Worm (Caenorhabditis elegans) whole organism, L4 larva: ENCODE data around the gene erfa-3.

Experiments used
- F37D6.2 ChIP-seq: sonication (generic microtip); optimal IDR thresholded peaks from 2 replicates; lab custom pipeline; 2016; ENCODE audit warnings: mild to moderate bottlenecking, missing genetic modification characterization, missing compliant biosample characterization
- F49E8.2 ChIP-seq: sonication (generic microtip); optimal IDR thresholded peaks from 2 replicates; lab custom pipeline; 2016; ENCODE audit warnings: missing compliant biosample characterization, mild to moderate bottlenecking, missing genetic modification characterization, borderline replicate concordance
- R02D3.7 ChIP-seq: fragments of 150-350 bp; sonication (generic microtip); optimal IDR thresholded peaks from 3 replicates; lab custom pipeline; 2014; ENCODE audit warnings: missing biosample characterization, missing genetic modification characterization
- T20F7.1 ChIP-seq: fragments of 200-800 bp; sonication (Bioruptor generic); optimal IDR thresholded peaks from 2 replicates; lab custom pipeline; 2018; ENCODE audit warnings: mild to moderate bottlenecking, missing genetic modification characterization, missing compliant biosample characterization
- T26A8.4 ChIP-seq: fragments of 200-800 bp; sonication (Bioruptor generic); IDR thresholded peaks from 2 replicates; pipeline ENCODE4 v1.3.6; 2022; ENCODE audit warnings: missing genetic modification characterization, missing compliant biosample characterization
- Y105C5A.15 ChIP-seq: fragments of 200-800 bp; sonication (Bioruptor generic); IDR thresholded peaks from 2 replicates; pipeline ENCODE4 v1.3.6; 2022; ENCODE audit warnings: missing genetic modification characterization, missing compliant biosample characterization
- Y48G9A.11 ChIP-seq: fragments of 200-800 bp; sonication (Bioruptor generic); IDR thresholded peaks from 2 replicates; pipeline ENCODE4 v1.3.6; 2022; ENCODE audit warnings: missing genetic modification reagents, missing genetic modification characterization, missing compliant biosample characterization
- aha-1 ChIP-seq: fragments of 150-350 bp; peaks from one replicate; lab custom pipeline; 2014; ENCODE audit warnings: missing biosample characterization, missing genetic modification characterization
- arid-1 ChIP-seq: fragments of 200-800 bp; sonication (Bioruptor generic); conservative IDR thresholded peaks from 2 replicates; pipeline ENCODE4 v1.3.6; 2022; ENCODE audit warnings: missing genetic modification reagents, missing genetic modification characterization, missing compliant biosample characterization
- ceh-20 ChIP-seq: fragments of 200-800 bp; sonication (Bioruptor generic); IDR thresholded peaks from 2 replicates; pipeline ENCODE4 v1.3.6; 2022; ENCODE audit warnings: missing genetic modification reagents, missing genetic modification characterization, missing compliant biosample characterization
- ceh-44 ChIP-seq: fragments of 200-800 bp; sonication (Bioruptor generic); IDR thresholded peaks from 2 replicates; pipeline ENCODE4 v1.3.6; 2022; ENCODE audit warnings: missing genetic modification reagents, missing genetic modification characterization, missing compliant biosample characterization
- daf-16 ChIP-seq, 3 experiments: sonication (generic microtip); optimal IDR thresholded peaks; 2 replicates each; lab custom pipeline; 2016 to 2017; ENCODE audit warnings: missing genetic modification characterization in 3 of 3, missing genetic modification reagents in 3 of 3, mild to moderate bottlenecking in 2 of 3, missing compliant biosample characterization in 2 of 3, missing biosample characterization in 1 of 3, moderate library complexity in 1 of 3
- daf-19 ChIP-seq: fragments of 200-800 bp; sonication (Bioruptor generic); conservative IDR thresholded peaks from 2 replicates; pipeline ENCODE4 v1.3.6; 2022; ENCODE audit warnings: missing genetic modification characterization, missing compliant biosample characterization
- dmd-6 ChIP-seq: fragments of 200-800 bp; sonication (Bioruptor generic); IDR thresholded peaks from 2 replicates; pipeline ENCODE4 v1.3.6; 2022; ENCODE audit warnings: missing genetic modification reagents, missing genetic modification characterization, missing compliant biosample characterization
- dmd-8 ChIP-seq: fragments of 200-800 bp; sonication (Bioruptor generic); IDR thresholded peaks from 2 replicates; pipeline ENCODE4 v1.3.6; 2022; ENCODE audit warnings: missing genetic modification characterization, missing compliant biosample characterization
- dpl-1 ChIP-seq: fragments of 150-350 bp; optimal IDR thresholded peaks from 2 replicates; lab custom pipeline; 2014; ENCODE audit warnings: missing biosample characterization, missing genetic modification reagents, missing genetic modification characterization
- duxl-1 ChIP-seq: sonication (generic microtip); optimal IDR thresholded peaks from 2 replicates; lab custom pipeline; 2016; ENCODE audit warnings: mild to moderate bottlenecking, missing genetic modification characterization, moderate library complexity, missing compliant biosample characterization; ENCODE audit not compliant: poor library complexity
- dve-1 ChIP-seq: sonication (generic microtip); optimal IDR thresholded peaks from 2 replicates; lab custom pipeline; 2017; ENCODE audit warnings: antibody characterized with exemption, mild to moderate bottlenecking, missing genetic modification characterization, missing compliant biosample characterization; ENCODE audit not compliant: insufficient read depth
- gei-8 ChIP-seq: fragments of 200-800 bp; sonication (Bioruptor generic); optimal IDR thresholded peaks from 2 replicates; lab custom pipeline; 2018; ENCODE audit warnings: mild to moderate bottlenecking, missing genetic modification characterization, missing compliant biosample characterization
- hif-1 ChIP-seq, 2 experiments: sonication (generic microtip); optimal IDR thresholded peaks; 2 replicates each; lab custom pipeline; 2016 to 2017; ENCODE audit warnings: missing compliant biosample characterization in 2 of 2, missing genetic modification characterization in 2 of 2, missing genetic modification reagents in 2 of 2, missing genotype in 2 of 2, mild to moderate bottlenecking in 1 of 2
- hlh-11 ChIP-seq: fragments of 200-800 bp; sonication (Bioruptor generic); optimal IDR thresholded peaks from 2 replicates; lab custom pipeline; 2018; ENCODE audit warnings: mild to moderate bottlenecking, missing genetic modification characterization, missing compliant biosample characterization
- hlh-30 ChIP-seq: sonication (generic microtip); optimal IDR thresholded peaks from 2 replicates; lab custom pipeline; 2017; ENCODE audit warnings: antibody characterized with exemption, mild to moderate bottlenecking, missing genetic modification characterization, missing compliant biosample characterization; ENCODE audit not compliant: insufficient read depth
- lin-1 ChIP-seq: fragments of 200-800 bp; sonication (Bioruptor generic); IDR thresholded peaks from 2 replicates; pipeline ENCODE4 v1.3.6; 2022; ENCODE audit warnings: missing genetic modification reagents, missing genetic modification characterization, missing compliant biosample characterization
- lin-13 ChIP-seq: fragments of 150-350 bp; optimal IDR thresholded peaks from 2 replicates; lab custom pipeline; 2014; ENCODE audit warnings: missing biosample characterization, missing genetic modification reagents, missing genetic modification characterization
- lin-38 ChIP-seq: fragments of 200-800 bp; sonication (Bioruptor generic); IDR thresholded peaks from 2 replicates; pipeline ENCODE4 v1.3.6; 2022; ENCODE audit warnings: missing genetic modification reagents, missing genetic modification characterization, missing compliant biosample characterization
- lir-3 ChIP-seq: sonication (generic microtip); optimal IDR thresholded peaks from 2 replicates; lab custom pipeline; 2016; ENCODE audit warnings: mild to moderate bottlenecking, missing genetic modification characterization, missing compliant biosample characterization
- lsy-2 ChIP-seq, 2 experiments: fragments of 150-350 bp in 1 of 2; sonication (generic microtip) in 1 of 2; optimal IDR thresholded peaks; 2 replicates each; lab custom pipeline; 2014 to 2017; ENCODE audit warnings: missing biosample characterization in 2 of 2, missing genetic modification characterization in 2 of 2
- madf-5 ChIP-seq, 2 experiments: fragments of 200-800 bp; sonication (Bioruptor generic); IDR thresholded peaks; 2 replicates each; pipeline ENCODE4 v1.3.6; 2022; ENCODE audit warnings: missing compliant biosample characterization in 2 of 2, missing genetic modification characterization in 2 of 2
- madf-9 ChIP-seq: fragments of 200-800 bp; sonication (Bioruptor generic); conservative IDR thresholded peaks from 2 replicates; pipeline ENCODE4 v1.3.6; 2022; ENCODE audit warnings: missing genetic modification reagents, missing genetic modification characterization, missing compliant biosample characterization
- mdl-1 ChIP-seq, 2 experiments: fragments of 150-350 bp in 1 of 2; sonication (generic microtip) in 1 of 2; optimal IDR thresholded peaks; 2 replicates each; lab custom pipeline; 2014 to 2017; ENCODE audit warnings: missing biosample characterization in 2 of 2, missing genetic modification characterization in 2 of 2
- mdt-29 ChIP-seq: fragments of 200-800 bp; sonication (Bioruptor generic); IDR thresholded peaks from 2 replicates; pipeline ENCODE4 v1.3.6; 2022; ENCODE audit warnings: missing genetic modification reagents, missing genetic modification characterization, missing compliant biosample characterization
- mep-1 ChIP-seq: fragments of 150-350 bp; sonication (generic microtip); optimal IDR thresholded peaks from 3 replicates; lab custom pipeline; 2014; ENCODE audit warnings: missing biosample characterization, missing genetic modification characterization
- mes-2 ChIP-seq: sonication (generic microtip); optimal IDR thresholded peaks from 2 replicates; lab custom pipeline; 2016; ENCODE audit warnings: missing genotype, mild to moderate bottlenecking, missing genetic modification characterization, missing compliant biosample characterization; ENCODE audit not compliant: poor library complexity, severe bottlenecking
- mxl-3 ChIP-seq: fragments of 200-800 bp; sonication (Bioruptor generic); optimal IDR thresholded peaks from 2 replicates; lab custom pipeline; 2018; ENCODE audit warnings: mild to moderate bottlenecking, missing genetic modification characterization, missing compliant biosample characterization
- nhr-11 ChIP-seq: fragments of 150-350 bp; optimal IDR thresholded peaks from 2 replicates; lab custom pipeline; 2014; ENCODE audit warnings: missing biosample characterization, missing genetic modification characterization
- nhr-28 ChIP-seq: fragments of 150-350 bp; optimal IDR thresholded peaks from 2 replicates; lab custom pipeline; 2014; ENCODE audit warnings: missing biosample characterization, missing genetic modification characterization
- nhr-42 ChIP-seq: fragments of 200-800 bp; sonication (Bioruptor generic); IDR thresholded peaks from 2 replicates; pipeline ENCODE4 v1.3.6; 2022; ENCODE audit warnings: missing genetic modification characterization, missing compliant biosample characterization
- nhr-48 ChIP-seq: sonication (generic microtip); optimal IDR thresholded peaks from 2 replicates; lab custom pipeline; 2016; ENCODE audit warnings: mild to moderate bottlenecking, missing genetic modification characterization, missing compliant biosample characterization
- nhr-77 ChIP-seq: fragments of 150-350 bp; optimal IDR thresholded peaks from 2 replicates; lab custom pipeline; 2014; ENCODE audit warnings: missing biosample characterization, missing genetic modification characterization
- rbr-2 ChIP-seq: sonication (generic microtip); optimal IDR thresholded peaks from 2 replicates; lab custom pipeline; 2016; ENCODE audit warnings: missing genotype, missing genetic modification characterization, missing compliant biosample characterization
- sdz-12 ChIP-seq: fragments of 200-800 bp; sonication (Bioruptor generic); optimal IDR thresholded peaks from 2 replicates; lab custom pipeline; 2018; ENCODE audit warnings: mild to moderate bottlenecking, missing genetic modification characterization, missing compliant biosample characterization
- skn-1 ChIP-seq: fragments of 150-350 bp; optimal IDR thresholded peaks from 2 replicates; lab custom pipeline; 2014; ENCODE audit warnings: missing biosample characterization, missing genetic modification characterization
- tag-97 ChIP-seq: fragments of 200-800 bp; sonication (Bioruptor generic); IDR thresholded peaks from 2 replicates; pipeline ENCODE4 v1.3.6; 2022; ENCODE audit warnings: missing genetic modification characterization, missing compliant biosample characterization
- tra-1 ChIP-seq: fragments of 200-800 bp; sonication (Bioruptor generic); IDR thresholded peaks from 2 replicates; pipeline ENCODE4 v1.3.6; 2022; ENCODE audit warnings: missing genetic modification reagents, missing genetic modification characterization, missing compliant biosample characterization
- unc-130 ChIP-seq: sonication (generic microtip); optimal IDR thresholded peaks from 2 replicates; lab custom pipeline; 2016; ENCODE audit warnings: missing genetic modification reagents, missing genetic modification characterization, missing compliant biosample characterization
- zfp-3 ChIP-seq: fragments of 200-800 bp; sonication (Bioruptor generic); conservative IDR thresholded peaks from 2 replicates; pipeline ENCODE4 v1.3.6; 2022; ENCODE audit warnings: missing genetic modification reagents, missing genetic modification characterization, missing compliant biosample characterization

Gene erfa-3

DNA sequence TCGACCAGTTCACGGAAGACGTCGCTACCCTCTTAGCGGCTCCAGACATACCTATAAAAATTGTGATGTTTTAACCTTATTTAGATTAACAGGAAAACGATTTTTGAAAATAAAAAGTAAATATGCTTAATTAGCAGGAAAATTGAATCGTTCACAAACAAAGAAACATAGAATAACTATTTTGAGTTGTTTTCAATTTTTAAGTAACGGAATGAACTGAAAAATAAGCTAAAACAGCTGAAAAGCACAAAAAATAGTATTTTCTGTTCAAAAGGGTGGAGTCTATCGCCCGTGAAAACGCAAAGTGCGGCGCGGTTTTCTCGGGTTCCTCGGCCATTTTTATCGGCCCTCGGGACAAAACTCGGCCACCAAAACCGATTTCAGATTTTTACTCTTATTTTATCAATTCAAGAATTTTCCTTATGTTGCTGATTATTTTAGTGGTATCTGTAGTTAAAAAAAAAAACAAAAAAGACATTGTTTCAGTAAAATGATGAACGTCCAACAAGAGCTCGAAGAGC lies 11.0 kb upstream of the erfa-3 start, which contains the start of the genes atp-5 and lmtr-3 (continued):
- TF ChIP-seq nhr-48 (tag; lab: Kevin White, UChicago): peak; percentile 50
- TF ChIP-seq ceh-44 (GFP tag; lab: Robert Waterston, UW): peak; percentile 85
- peak; percentile 85 for TF ChIP-seq dmd-6 (GFP tag; lab: Robert Waterston, UW)
- peak; percentile 16 for TF ChIP-seq aha-1 (tag; lab: Kevin White, UChicago)
- TF ChIP-seq T26A8.4: peak; percentile 32; the same call in 1 of the 2 replicates
- TF ChIP-seq zfp-3: 0 out of 2 replicates have a peak, but pooled peaks have one; percentile 12
- TF ChIP-seq mdt-29 (GFP tag; lab: Robert Waterston, UW): no peak
- peak; percentile 76 for TF ChIP-seq lin-38
- TF ChIP-seq arid-1: no peak; the same call in 1 of the 2 replicates
- TF ChIP-seq Y48G9A.11 (GFP tag; lab: Robert Waterston, UW): peak; percentile 43; the same call in 1 of the 2 replicates
- no peak for TF ChIP-seq gei-8 (GFP tag; lab: Kevin White, UChicago)
- peak in 1 of 2 experiments; percentile 64; a peak in 1 of 4 replicates for TF ChIP-seq madf-5 (GFP tag; IDR thresholded peaks at IDR 0.05; lab: Robert Waterston, UW)
- no peak for TF ChIP-seq daf-19 (GFP tag; lab: Robert Waterston, UW)
- peak; percentile 70 for TF ChIP-seq dpl-1 (GFP tag; lab: Kevin White, UChicago)
- peak; percentile 69 for TF ChIP-seq nhr-28 (tag; lab: Kevin White, UChicago)
- TF ChIP-seq F49E8.2: peak; percentile 9
- no peak; the same call in 1 of the 2 replicates for TF ChIP-seq madf-9 (GFP tag; lab: Robert Waterston, UW)
- peak; percentile 43 for TF ChIP-seq lin-13 (GFP tag; lab: Kevin White, UChicago)
- TF ChIP-seq hif-1 (tag; optimal IDR thresholded peaks at IDR 0.05; lab: Kevin White, UChicago): peak in 1 of 2 experiments; percentile 91
- TF ChIP-seq hlh-11 (tag; lab: Kevin White, UChicago): peak; percentile 79
- peak in 1 of 2 experiments; percentile 48 for TF ChIP-seq mdl-1 (tag; optimal IDR thresholded peaks at IDR 0.05; lab: Kevin White, UChicago)
- TF ChIP-seq F37D6.2 (tag; lab: Kevin White, UChicago): no peak
- TF ChIP-seq mxl-3: peak; percentile 76
- no peak for TF ChIP-seq daf-16 (GFP tag; optimal IDR thresholded peaks at IDR 0.05; lab: Kevin White, UChicago)
- TF ChIP-seq daf-16 (tag; optimal IDR thresholded peaks at IDR 0.05; lab: Kevin White, UChicago): peak; percentile 47
- TF ChIP-seq hlh-30: peak; percentile 93
- no peak for TF ChIP-seq lir-3 (tag; lab: Kevin White, UChicago)
- peak; percentile 99 for TF ChIP-seq mes-2 (tag; lab: Kevin White, UChicago)
- TF ChIP-seq nhr-77: peak; percentile 8
- 0 out of 2 replicates have a peak, but pooled peaks have one; percentile 23 for TF ChIP-seq tag-97 (GFP tag; lab: Robert Waterston, UW)
- TF ChIP-seq nhr-42: peak; percentile 62; the same call in 1 of the 2 replicates
- TF ChIP-seq R02D3.7 (tag; lab: Kevin White, UChicago): no peak
- TF ChIP-seq skn-1 (tag; lab: Kevin White, UChicago): no peak

DNA sequence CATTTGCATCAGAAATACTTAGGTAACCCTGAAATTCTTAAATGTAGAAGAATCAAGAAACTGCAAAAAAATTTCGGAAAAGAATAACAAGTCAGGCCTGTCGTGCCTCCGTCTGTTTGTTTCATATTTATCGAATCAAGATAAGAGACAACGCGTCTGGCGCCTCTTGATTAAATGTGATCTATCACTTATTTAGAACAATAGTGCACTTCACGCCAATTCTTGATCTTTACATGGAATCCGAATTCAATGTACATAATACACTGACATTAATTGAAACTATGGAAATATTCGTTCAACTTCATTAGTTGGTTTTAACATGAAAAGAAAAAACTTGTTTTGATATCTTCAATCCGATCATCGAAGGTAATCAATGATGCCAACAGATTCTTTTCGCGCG lies 9.6 kb upstream of the erfa-3 start, which contains the start of gene mboa-2:
mboa-2 (minus strand) TSS at position 28 of the 400 bp plus-strand sequence.
- peak in 1 of 2 experiments; percentile 79 for TF ChIP-seq daf-16 (GFP tag; optimal IDR thresholded peaks at IDR 0.05; lab: Kevin White, UChicago)
- peak; percentile 76 for TF ChIP-seq daf-16 (tag; optimal IDR thresholded peaks at IDR 0.05; lab: Kevin White, UChicago)
- 0 out of 2 replicates have a peak, but pooled peaks have one; percentile 16 for TF ChIP-seq ceh-20 (GFP tag; lab: Robert Waterston, UW)
- peak; percentile 59 for TF ChIP-seq lin-38
- TF ChIP-seq T20F7.1 (GFP tag; lab: Kevin White, UChicago): peak; percentile 65
- TF ChIP-seq dmd-8 (GFP tag; lab: Robert Waterston, UW): no peak
- no peak for TF ChIP-seq sdz-12 (GFP tag; lab: Kevin White, UChicago)
- TF ChIP-seq lsy-2 (tag; optimal IDR thresholded peaks at IDR 0.05; lab: Kevin White, UChicago): peak in 1 of 2 experiments; percentile 63
- no peak for TF ChIP-seq Y105C5A.15 (GFP tag; lab: Robert Waterston, UW)
- 0 out of 2 replicates have a peak, but pooled peaks have one; percentile 9 for TF ChIP-seq lin-1 (GFP tag; lab: Robert Waterston, UW)
- no peak for TF ChIP-seq mdt-29 (GFP tag; lab: Robert Waterston, UW)
- no peak for TF ChIP-seq dpl-1 (GFP tag; lab: Kevin White, UChicago)
- no peak for TF ChIP-seq nhr-11
- TF ChIP-seq hif-1 (tag; optimal IDR thresholded peaks at IDR 0.05; lab: Kevin White, UChicago): no peak
- TF ChIP-seq arid-1: peak; percentile 31; the same call in 1 of the 2 replicates
- no peak for TF ChIP-seq tra-1
- peak; percentile 43; the same call in 1 of the 2 replicates for TF ChIP-seq zfp-3
- TF ChIP-seq unc-130 (GFP tag; lab: Kevin White, UChicago): no peak
- TF ChIP-seq dve-1 (tag; lab: Kevin White, UChicago): peak; percentile 83
- TF ChIP-seq mep-1: peak; percentile 66
- peak; percentile 20 for TF ChIP-seq rbr-2 (tag; lab: Kevin White, UChicago)
- peak; percentile 60 for TF ChIP-seq hlh-11 (tag; lab: Kevin White, UChicago)
- peak; percentile 14 for TF ChIP-seq gei-8 (GFP tag; lab: Kevin White, UChicago)
- TF ChIP-seq dmd-6 (GFP tag; lab: Robert Waterston, UW): peak; percentile 52
- peak; percentile 12 for TF ChIP-seq nhr-48 (tag; lab: Kevin White, UChicago)
- peak; percentile 72 for TF ChIP-seq duxl-1 (tag; lab: Kevin White, UChicago)
